Worm (Caenorhabditis elegans) whole organism, L4 larva: ENCODE results near the gene D1044.6.
A peak's percentile ranks its signal among the peaks of the same experiment; 100 is the strongest.

Experiments used
- F37D6.2 ChIP-seq: sonication (generic microtip); optimal IDR thresholded peaks from 2 replicates; lab custom pipeline; 2016; ENCODE audit warnings: mild to moderate bottlenecking, missing genetic modification characterization, missing compliant biosample characterization
- F44E2.7 ChIP-seq: fragments of 200-800 bp; sonication (Bioruptor generic); IDR thresholded peaks from 2 replicates; pipeline ENCODE4 v2.1.2; 2022; ENCODE audit warnings: missing genetic modification characterization, missing compliant biosample characterization
- Y48G9A.11 ChIP-seq: fragments of 200-800 bp; sonication (Bioruptor generic); IDR thresholded peaks from 2 replicates; pipeline ENCODE4 v1.3.6; 2022; ENCODE audit warnings: missing genetic modification reagents, missing genetic modification characterization, missing compliant biosample characterization
- ZK546.5 ChIP-seq, 2 experiments: sonication (generic microtip); optimal IDR thresholded peaks; 2 replicates each; lab custom pipeline; 2017; ENCODE audit warnings: missing biosample characterization in 2 of 2, missing genetic modification characterization in 2 of 2
- aha-1 ChIP-seq: fragments of 150-350 bp; peaks from one replicate; lab custom pipeline; 2014; ENCODE audit warnings: missing biosample characterization, missing genetic modification characterization
- ama-1 ChIP-seq: fragments of 150-350 bp; optimal IDR thresholded peaks from 2 replicates; lab custom pipeline; 2014; ENCODE audit warnings: inconsistent platforms, mixed read lengths
- arid-1 ChIP-seq: fragments of 200-800 bp; sonication (Bioruptor generic); conservative IDR thresholded peaks from 2 replicates; pipeline ENCODE4 v1.3.6; 2022; ENCODE audit warnings: missing genetic modification reagents, missing genetic modification characterization, missing compliant biosample characterization
- attf-4 ChIP-seq: sonication (generic microtip); optimal IDR thresholded peaks from 3 replicates; lab custom pipeline; 2017; ENCODE audit warnings: missing biosample characterization, missing genetic modification characterization
- ceh-20 ChIP-seq: fragments of 200-800 bp; sonication (Bioruptor generic); IDR thresholded peaks from 2 replicates; pipeline ENCODE4 v1.3.6; 2022; ENCODE audit warnings: missing genetic modification reagents, missing genetic modification characterization, missing compliant biosample characterization
- ceh-44 ChIP-seq: fragments of 200-800 bp; sonication (Bioruptor generic); IDR thresholded peaks from 2 replicates; pipeline ENCODE4 v1.3.6; 2022; ENCODE audit warnings: missing genetic modification reagents, missing genetic modification characterization, missing compliant biosample characterization
- ceh-82 ChIP-seq: sonication (generic microtip); optimal IDR thresholded peaks from 2 replicates; lab custom pipeline; 2017; ENCODE audit warnings: missing biosample characterization, missing genetic modification characterization
- ces-1 ChIP-seq: fragments of 150-350 bp; sonication (generic microtip); optimal IDR thresholded peaks from 4 replicates; lab custom pipeline; 2014; ENCODE audit warnings: missing biosample characterization, missing genetic modification reagents, missing genetic modification characterization
- cey-2 ChIP-seq: sonication (generic microtip); optimal IDR thresholded peaks from 3 replicates; lab custom pipeline; 2017; ENCODE audit warnings: missing genetic modification characterization, mild to moderate bottlenecking, missing compliant biosample characterization, antibody characterized with exemption, borderline replicate concordance; ENCODE audit not compliant: insufficient read depth
- ctbp-1 ChIP-seq: fragments of 200-800 bp; sonication (Bioruptor generic); IDR thresholded peaks from 2 replicates; pipeline ENCODE4 v1.3.6; 2022; ENCODE audit warnings: missing genetic modification reagents, missing genetic modification characterization, missing compliant biosample characterization
- daf-8 ChIP-seq: fragments of 200-800 bp; sonication (Bioruptor generic); IDR thresholded peaks from 2 replicates; pipeline ENCODE4 v1.3.6; 2022; ENCODE audit warnings: missing genetic modification characterization, missing compliant biosample characterization
- dmd-8 ChIP-seq: fragments of 200-800 bp; sonication (Bioruptor generic); IDR thresholded peaks from 2 replicates; pipeline ENCODE4 v1.3.6; 2022; ENCODE audit warnings: missing genetic modification characterization, missing compliant biosample characterization
- dpl-1 ChIP-seq: fragments of 150-350 bp; optimal IDR thresholded peaks from 2 replicates; lab custom pipeline; 2014; ENCODE audit warnings: missing biosample characterization, missing genetic modification reagents, missing genetic modification characterization
- duxl-1 ChIP-seq: sonication (generic microtip); optimal IDR thresholded peaks from 2 replicates; lab custom pipeline; 2016; ENCODE audit warnings: mild to moderate bottlenecking, missing genetic modification characterization, moderate library complexity, missing compliant biosample characterization; ENCODE audit not compliant: poor library complexity
- dve-1 ChIP-seq: sonication (generic microtip); optimal IDR thresholded peaks from 2 replicates; lab custom pipeline; 2017; ENCODE audit warnings: antibody characterized with exemption, mild to moderate bottlenecking, missing genetic modification characterization, missing compliant biosample characterization; ENCODE audit not compliant: insufficient read depth
- fkh-10 ChIP-seq: fragments of 150-350 bp; optimal IDR thresholded peaks from 2 replicates; lab custom pipeline; 2014; ENCODE audit warnings: missing biosample characterization, missing genetic modification reagents, missing genetic modification characterization
- fos-1 ChIP-seq: fragments of 150-350 bp; optimal IDR thresholded peaks from 2 replicates; lab custom pipeline; 2014; ENCODE audit warnings: missing biosample characterization, missing genetic modification characterization
- hif-1 ChIP-seq, 2 experiments: sonication (generic microtip); optimal IDR thresholded peaks; 2 replicates each; lab custom pipeline; 2016 to 2017; ENCODE audit warnings: missing compliant biosample characterization in 2 of 2, missing genetic modification characterization in 2 of 2, missing genetic modification reagents in 2 of 2, missing genotype in 2 of 2, mild to moderate bottlenecking in 1 of 2
- hlh-11 ChIP-seq: fragments of 200-800 bp; sonication (Bioruptor generic); optimal IDR thresholded peaks from 2 replicates; lab custom pipeline; 2018; ENCODE audit warnings: mild to moderate bottlenecking, missing genetic modification characterization, missing compliant biosample characterization
- hlh-30 ChIP-seq: sonication (generic microtip); optimal IDR thresholded peaks from 2 replicates; lab custom pipeline; 2017; ENCODE audit warnings: antibody characterized with exemption, mild to moderate bottlenecking, missing genetic modification characterization, missing compliant biosample characterization; ENCODE audit not compliant: insufficient read depth
- hmg-1.1 ChIP-seq: fragments of 200-800 bp; sonication (Bioruptor generic); IDR thresholded peaks from 2 replicates; pipeline ENCODE4 v1.3.6; 2022; ENCODE audit warnings: missing genetic modification reagents, missing genetic modification characterization, missing compliant biosample characterization
- lim-7 ChIP-seq: fragments of 200-800 bp; sonication (Bioruptor generic); IDR thresholded peaks from 2 replicates; pipeline ENCODE4 v1.3.6; 2022; ENCODE audit warnings: missing genetic modification characterization, missing compliant biosample characterization
- lin-1 ChIP-seq: fragments of 200-800 bp; sonication (Bioruptor generic); IDR thresholded peaks from 2 replicates; pipeline ENCODE4 v1.3.6; 2022; ENCODE audit warnings: missing genetic modification reagents, missing genetic modification characterization, missing compliant biosample characterization
- lin-15B ChIP-seq: fragments of 150-350 bp; sonication (generic microtip); optimal IDR thresholded peaks from 3 replicates; lab custom pipeline; 2014; ENCODE audit warnings: missing biosample characterization, missing genetic modification characterization
- lin-38 ChIP-seq: fragments of 200-800 bp; sonication (Bioruptor generic); IDR thresholded peaks from 2 replicates; pipeline ENCODE4 v1.3.6; 2022; ENCODE audit warnings: missing genetic modification reagents, missing genetic modification characterization, missing compliant biosample characterization
- madf-9 ChIP-seq: fragments of 200-800 bp; sonication (Bioruptor generic); conservative IDR thresholded peaks from 2 replicates; pipeline ENCODE4 v1.3.6; 2022; ENCODE audit warnings: missing genetic modification reagents, missing genetic modification characterization, missing compliant biosample characterization
- mep-1 ChIP-seq: fragments of 150-350 bp; sonication (generic microtip); optimal IDR thresholded peaks from 3 replicates; lab custom pipeline; 2014; ENCODE audit warnings: missing biosample characterization, missing genetic modification characterization
- mxl-2 ChIP-seq: fragments of 200-800 bp; sonication (Bioruptor generic); conservative IDR thresholded peaks from 2 replicates; pipeline ENCODE4 v1.3.6; 2022; ENCODE audit warnings: missing genetic modification reagents, missing genetic modification characterization, missing compliant biosample characterization
- mxl-3 ChIP-seq: fragments of 200-800 bp; sonication (Bioruptor generic); optimal IDR thresholded peaks from 2 replicates; lab custom pipeline; 2018; ENCODE audit warnings: mild to moderate bottlenecking, missing genetic modification characterization, missing compliant biosample characterization
- nhr-102 ChIP-seq: sonication (generic microtip); optimal IDR thresholded peaks from 2 replicates; lab custom pipeline; 2016; ENCODE audit warnings: mild to moderate bottlenecking, missing genetic modification characterization, moderate library complexity, missing compliant biosample characterization
- nhr-111 ChIP-seq: fragments of 200-800 bp; sonication (Bioruptor generic); optimal IDR thresholded peaks from 2 replicates; lab custom pipeline; 2018; ENCODE audit warnings: mild to moderate bottlenecking, missing genetic modification characterization, missing compliant biosample characterization
- nhr-25 ChIP-seq: sonication (generic microtip); optimal IDR thresholded peaks from 2 replicates; lab custom pipeline; 2017; ENCODE audit warnings: missing genetic modification characterization, mild to moderate bottlenecking, missing compliant biosample characterization, antibody characterized with exemption, moderate library complexity, borderline replicate concordance; ENCODE audit not compliant: insufficient read depth
- nhr-28 ChIP-seq: fragments of 150-350 bp; optimal IDR thresholded peaks from 2 replicates; lab custom pipeline; 2014; ENCODE audit warnings: missing biosample characterization, missing genetic modification characterization
- set-16 ChIP-seq: fragments of 200-800 bp; sonication (Bioruptor generic); IDR thresholded peaks from 2 replicates; pipeline ENCODE4 v1.3.6; 2022; ENCODE audit warnings: missing genetic modification reagents, missing genetic modification characterization, missing compliant biosample characterization
- skn-1 ChIP-seq: fragments of 150-350 bp; optimal IDR thresholded peaks from 2 replicates; lab custom pipeline; 2014; ENCODE audit warnings: missing biosample characterization, missing genetic modification characterization
- snpc-1.2 ChIP-seq: fragments of 200-800 bp; sonication (Bioruptor generic); IDR thresholded peaks from 2 replicates; pipeline ENCODE4 v1.3.6; 2022; ENCODE audit warnings: missing genetic modification reagents, missing genetic modification characterization, missing compliant biosample characterization
- snpc-4 ChIP-seq: fragments of 150-350 bp; optimal IDR thresholded peaks from 2 replicates; lab custom pipeline; 2014; ENCODE audit warnings: missing biosample characterization, missing genetic modification characterization
- spr-1 ChIP-seq: sonication (generic microtip); optimal IDR thresholded peaks from 2 replicates; lab custom pipeline; 2016; ENCODE audit warnings: mild to moderate bottlenecking, missing genetic modification characterization, missing compliant biosample characterization
- spr-3 ChIP-seq: fragments of 200-800 bp; sonication (Bioruptor generic); optimal IDR thresholded peaks from 2 replicates; lab custom pipeline; 2018; ENCODE audit warnings: mild to moderate bottlenecking, missing genetic modification characterization, missing compliant biosample characterization
- tra-1 ChIP-seq: fragments of 200-800 bp; sonication (Bioruptor generic); IDR thresholded peaks from 2 replicates; pipeline ENCODE4 v1.3.6; 2022; ENCODE audit warnings: missing genetic modification reagents, missing genetic modification characterization, missing compliant biosample characterization
- unc-130 ChIP-seq: sonication (generic microtip); optimal IDR thresholded peaks from 2 replicates; lab custom pipeline; 2016; ENCODE audit warnings: missing genetic modification reagents, missing genetic modification characterization, missing compliant biosample characterization
- unc-39 ChIP-seq: sonication (generic microtip); optimal IDR thresholded peaks from 2 replicates; lab custom pipeline; 2017; ENCODE audit warnings: missing biosample characterization, missing genetic modification characterization
- vab-7 ChIP-seq: fragments of 200-800 bp; sonication (Bioruptor generic); IDR thresholded peaks from 2 replicates; pipeline ENCODE4 v1.3.6; 2022; ENCODE audit warnings: missing genetic modification reagents, missing genetic modification characterization, missing compliant biosample characterization
- zfp-3 ChIP-seq: fragments of 200-800 bp; sonication (Bioruptor generic); conservative IDR thresholded peaks from 2 replicates; pipeline ENCODE4 v1.3.6; 2022; ENCODE audit warnings: missing genetic modification reagents, missing genetic modification characterization, missing compliant biosample characterization
- ztf-7 ChIP-seq: fragments of 150-350 bp; optimal IDR thresholded peaks from 2 replicates; lab custom pipeline; 2014; ENCODE audit warnings: missing biosample characterization, missing genetic modification characterization

The D1044.6 gene

DNA sequence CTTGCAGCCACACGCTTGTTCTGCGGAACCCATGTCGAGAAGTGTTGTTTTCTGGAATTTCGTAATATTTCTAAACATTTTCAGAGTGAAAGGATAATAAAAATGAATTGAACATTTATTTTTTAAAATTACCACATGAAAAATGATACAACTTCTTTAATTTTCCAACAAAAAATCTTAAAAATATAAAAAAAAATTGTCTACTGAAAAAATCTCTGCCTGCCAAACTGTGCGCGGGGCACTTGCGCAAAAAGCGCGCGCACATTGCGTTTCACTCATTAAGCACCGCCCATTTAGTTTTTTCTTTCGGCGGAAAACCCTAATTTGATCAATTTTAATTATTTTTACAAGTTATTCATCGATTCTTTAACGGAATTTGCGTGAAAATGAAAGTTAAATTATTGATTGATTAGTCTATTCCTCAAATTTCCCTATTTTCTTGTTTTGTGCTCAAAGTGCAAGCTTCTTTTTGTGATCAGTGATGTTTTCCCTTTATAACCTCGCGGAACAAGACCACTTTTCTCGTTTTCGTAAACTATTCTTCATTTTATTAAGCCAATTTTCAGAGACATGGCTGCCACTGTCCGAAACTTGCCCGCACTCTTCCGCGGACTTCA is 12.0 kb upstream of the D1044.6 start, which contains the start of the genes nmad-1 and hach-1 (continued):
- no peak for TF ChIP-seq lin-15B (tag; lab: Kevin White, UChicago)
- TF ChIP-seq hlh-30 (tag; lab: Kevin White, UChicago): peak; percentile 51
- peak; percentile 27 for TF ChIP-seq nhr-28 (tag; lab: Kevin White, UChicago)
- TF ChIP-seq unc-130 (GFP tag; lab: Kevin White, UChicago): peak; percentile 53
- peak; percentile 73 for TF ChIP-seq vab-7 (GFP tag; lab: Robert Waterston, UW)
- TF ChIP-seq tra-1: no peak
- 0 out of 2 replicates have a peak, but pooled peaks have one; percentile 47 for TF ChIP-seq arid-1 (GFP tag; lab: Robert Waterston, UW)
- no peak for TF ChIP-seq set-16
- TF ChIP-seq spr-3: no peak
- TF ChIP-seq aha-1 (tag; lab: Kevin White, UChicago): no peak
- peak; percentile 76 for TF ChIP-seq dpl-1 (GFP tag; lab: Kevin White, UChicago)
- TF ChIP-seq F37D6.2: peak; percentile 26
- no peak for TF ChIP-seq nhr-111
- TF ChIP-seq nhr-102: peak; percentile 68
- TF ChIP-seq hmg-1.1 (GFP tag; lab: Robert Waterston, UW): peak; percentile 80
- peak; percentile 79 for TF ChIP-seq dve-1 (tag; lab: Kevin White, UChicago)
- TF ChIP-seq ceh-82 (tag; lab: Kevin White, UChicago): no peak
- no peak for TF ChIP-seq ZK546.5 (tag; optimal IDR thresholded peaks at IDR 0.05; lab: Kevin White, UChicago)
- TF ChIP-seq madf-9: 0 out of 2 replicates have a peak, but pooled peaks have one; percentile 34
- TF ChIP-seq spr-1 (tag; lab: Kevin White, UChicago): peak; percentile 34
- TF ChIP-seq unc-39 (tag; lab: Kevin White, UChicago): no peak
- TF ChIP-seq daf-8: no peak
- TF ChIP-seq dmd-8: no peak
- TF ChIP-seq ama-1 (lab: Kevin White, UChicago): no peak
- TF ChIP-seq duxl-1 (tag; lab: Kevin White, UChicago): peak; percentile 89
- TF ChIP-seq fos-1 (tag; lab: Kevin White, UChicago): no peak
- TF ChIP-seq hif-1 (tag; optimal IDR thresholded peaks at IDR 0.05; lab: Kevin White, UChicago): peak in 1 of 2 experiments; percentile 67

DNA sequence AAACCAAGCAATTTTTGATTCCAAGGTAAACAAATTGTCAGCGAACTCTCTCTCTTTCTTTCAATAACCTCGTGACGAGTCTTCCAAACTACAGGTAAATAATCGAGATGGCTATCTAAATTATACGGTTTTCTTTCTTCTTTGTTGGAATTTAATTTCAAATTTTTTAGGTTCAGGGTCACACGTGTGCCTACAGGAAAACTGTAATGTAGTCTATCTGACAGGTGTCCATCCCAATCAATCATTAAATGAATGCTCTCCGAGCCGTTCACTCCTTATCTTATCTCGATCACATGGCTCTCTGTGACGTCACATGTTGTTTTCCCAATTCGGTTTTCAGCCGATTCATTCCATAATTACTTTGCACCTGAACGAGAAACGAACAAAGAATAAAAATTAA is 10.1 kb upstream of the D1044.6 start:
- TF ChIP-seq ama-1 (lab: Kevin White, UChicago): no peak
- no peak for TF ChIP-seq mxl-3 (GFP tag; lab: Kevin White, UChicago)
- TF ChIP-seq snpc-1.2: no peak
- TF ChIP-seq attf-4 (tag; lab: Kevin White, UChicago): no peak
- no peak for TF ChIP-seq mxl-2 (GFP tag; lab: Robert Waterston, UW)
- no peak for TF ChIP-seq vab-7 (GFP tag; lab: Robert Waterston, UW)
- no peak for TF ChIP-seq ctbp-1 (GFP tag; lab: Robert Waterston, UW)
- peak; percentile 28; the same call in 1 of the 2 replicates for TF ChIP-seq lin-38
- no peak for TF ChIP-seq F37D6.2
- TF ChIP-seq ces-1 (GFP tag; lab: Kevin White, UChicago): no peak
- TF ChIP-seq mep-1 (tag; lab: Kevin White, UChicago): peak; percentile 40
- no peak for TF ChIP-seq hif-1 (tag; optimal IDR thresholded peaks at IDR 0.05; lab: Kevin White, UChicago)
- no peak for TF ChIP-seq ceh-44 (GFP tag; lab: Robert Waterston, UW)
- TF ChIP-seq ceh-20 (GFP tag; lab: Robert Waterston, UW): peak; percentile 31; the same call in 1 of the 2 replicates
- no peak for TF ChIP-seq ceh-82 (tag; lab: Kevin White, UChicago)
- no peak for TF ChIP-seq lim-7 (GFP tag; lab: Robert Waterston, UW)
- TF ChIP-seq skn-1 (tag; lab: Kevin White, UChicago): no peak
- peak; percentile 71; the same call in 1 of the 2 replicates for TF ChIP-seq lin-1
- no peak for TF ChIP-seq madf-9
- TF ChIP-seq ztf-7 (tag; lab: Kevin White, UChicago): no peak
- TF ChIP-seq nhr-25 (tag; lab: Kevin White, UChicago): no peak
- TF ChIP-seq snpc-4: no peak
- no peak for TF ChIP-seq cey-2 (tag; lab: Kevin White, UChicago)
- TF ChIP-seq zfp-3 (GFP tag; lab: Robert Waterston, UW): no peak
- TF ChIP-seq Y48G9A.11 (GFP tag; lab: Robert Waterston, UW): no peak
- TF ChIP-seq F44E2.7 (GFP tag; lab: Robert Waterston, UW): no peak
- TF ChIP-seq hlh-11 (tag; lab: Kevin White, UChicago): peak; percentile 77
- TF ChIP-seq fkh-10 (GFP tag; lab: Kevin White, UChicago): no peak
